Fruit fly (Drosophila melanogaster): ENCODE data around the gene CG15458.

CG15458 gene

DNA sequence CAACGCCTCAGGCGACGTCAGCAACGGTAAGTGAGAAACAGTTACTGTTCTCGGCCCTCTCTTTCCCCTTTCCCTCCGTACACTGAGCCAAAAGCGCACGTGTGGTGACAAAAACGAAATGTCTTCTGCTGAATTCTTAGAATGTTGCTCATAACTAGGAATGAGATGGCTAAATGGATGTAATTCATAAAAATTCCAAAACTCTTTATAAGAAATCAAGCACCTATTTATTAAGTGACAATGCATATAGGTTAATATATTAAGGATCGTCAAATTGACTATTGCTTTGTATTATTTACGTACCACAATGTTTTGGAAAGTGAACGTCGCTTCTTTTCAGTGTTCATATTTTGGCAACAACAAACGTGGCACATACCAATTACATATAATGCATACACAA lies 20.5 kb upstream of the CG15458 start (continued):
- TF ChIP-seq Nf-YC (tag; optimal IDR thresholded peaks at IDR 0.05), result peak; percentile 7
- no peak for TF ChIP-seq C15 (GFP tag; IDR thresholded peaks at IDR 0.05)
- no peak for TF ChIP-seq cad (GFP tag; optimal IDR thresholded peaks at IDR 0.05)
- TF ChIP-seq en (GFP tag; optimal IDR thresholded peaks at IDR 0.05), result no peak
- no peak for TF ChIP-seq CG10979 (tag; optimal IDR thresholded peaks at IDR 0.05)
- no peak for TF ChIP-seq ato (GFP tag; IDR thresholded peaks at IDR 0.05; ENCODE audit: partially characterized antibody)
- TF ChIP-seq CG17912 (GFP tag; optimal IDR thresholded peaks at IDR 0.05), result no peak
- TF ChIP-seq Pdp1 (GFP tag; optimal IDR thresholded peaks at IDR 0.05), result no peak
- no peak for TF ChIP-seq Lim3 (GFP tag; IDR thresholded peaks at IDR 0.05)
- no peak for TF ChIP-seq onecut (GFP tag; IDR thresholded peaks at IDR 0.05)
- TF ChIP-seq gro (GFP tag; optimal IDR thresholded peaks at IDR 0.05), result peak; percentile 5
- TF ChIP-seq vnd (GFP tag; IDR thresholded peaks at IDR 0.05; ENCODE audit: partially characterized antibody), result no peak
- TF ChIP-seq CG12155 (GFP tag; optimal IDR thresholded peaks at IDR 0.05), result no peak
- TF ChIP-seq CG11247 (GFP tag; IDR thresholded peaks at IDR 0.05), result no peak
- TF ChIP-seq CG13123 (GFP tag; optimal IDR thresholded peaks at IDR 0.05), result no peak
- TF ChIP-seq NK7.1 (GFP tag; optimal IDR thresholded peaks at IDR 0.05), result no peak
- TF ChIP-seq CG1603 (tag; optimal IDR thresholded peaks at IDR 0.05), result no peak
- no peak for TF ChIP-seq HLH4C (GFP tag; IDR thresholded peaks at IDR 0.05; ENCODE audit: partially characterized antibody)
- no peak for TF ChIP-seq CG14667 (GFP tag; IDR thresholded peaks at IDR 0.05)
- no peak for TF ChIP-seq CG7928 (GFP tag; optimal IDR thresholded peaks at IDR 0.05)
- no peak for TF ChIP-seq CG3995 (GFP tag; optimal IDR thresholded peaks at IDR 0.05)
- no peak for TF ChIP-seq CG5180 (GFP tag; optimal IDR thresholded peaks at IDR 0.05)
- TF ChIP-seq D (optimal IDR thresholded peaks at IDR 0.05), result no peak
- no peak for TF ChIP-seq D (GFP tag; optimal IDR thresholded peaks at IDR 0.05)
- TF ChIP-seq bcd (GFP tag; optimal IDR thresholded peaks at IDR 0.05), result peak; percentile 9
- no peak for TF ChIP-seq pfk (GFP tag; optimal IDR thresholded peaks at IDR 0.05)
- TF ChIP-seq Max (GFP tag; optimal IDR thresholded peaks at IDR 0.05), result no peak
- TF ChIP-seq Sry-δ (GFP tag; optimal IDR thresholded peaks at IDR 0.05), result no peak
- no peak for TF ChIP-seq CG33213 (GFP tag; optimal IDR thresholded peaks at IDR 0.05)
- no peak for TF ChIP-seq unc-4 (GFP tag; IDR thresholded peaks at IDR 0.05; ENCODE audit: partially characterized antibody)
- TF ChIP-seq CG17328 (GFP tag; IDR thresholded peaks at IDR 0.05), result no peak
- TF ChIP-seq HHEX (GFP tag; optimal IDR thresholded peaks at IDR 0.05), result peak; percentile 23
- TF ChIP-seq Hr78 (GFP tag; optimal IDR thresholded peaks at IDR 0.05), result no peak
- TF ChIP-seq CG43689 (GFP tag; IDR thresholded peaks at IDR 0.05), result no peak
- no peak for TF ChIP-seq chif (GFP tag; optimal IDR thresholded peaks at IDR 0.05)
- no peak for TF ChIP-seq Dp (GFP tag; optimal IDR thresholded peaks at IDR 0.05)
- TF ChIP-seq fd3F (GFP tag; optimal IDR thresholded peaks at IDR 0.05), result no peak
- no peak for TF ChIP-seq Aef1 (GFP tag; IDR thresholded peaks at IDR 0.05)
- TF ChIP-seq CG34376 (GFP tag; optimal IDR thresholded peaks at IDR 0.05), result peak; percentile 35
- peak; percentile 41 for TF ChIP-seq CG7839 (tag; optimal IDR thresholded peaks at IDR 0.05)
- no peak for TF ChIP-seq CG7372 (GFP tag; IDR thresholded peaks at IDR 0.05)
- TF ChIP-seq tap (tag; optimal IDR thresholded peaks at IDR 0.05), result no peak
- peak; percentile 26 for TF ChIP-seq HLH54F (GFP tag; optimal IDR thresholded peaks at IDR 0.05)
- TF ChIP-seq Rx (GFP tag; IDR thresholded peaks at IDR 0.05), result no peak
- TF ChIP-seq CG1233 (GFP tag; optimal IDR thresholded peaks at IDR 0.05), result no peak
- no peak for TF ChIP-seq Jarid2 (GFP tag; optimal IDR thresholded peaks at IDR 0.05)
- TF ChIP-seq Dip3 (GFP tag; optimal IDR thresholded peaks at IDR 0.05), result no peak
- TF ChIP-seq Atf-2 (GFP tag; optimal IDR thresholded peaks at IDR 0.05), result no peak
- no peak for TF ChIP-seq CG34224 (GFP tag; IDR thresholded peaks at IDR 0.05; ENCODE audit: partially characterized antibody)
- TF ChIP-seq CTCF (GFP tag; optimal IDR thresholded peaks at IDR 0.05), result no peak
- no peak; the same call in 1 of the 2 replicates for TF ChIP-seq seq (GFP tag; IDR thresholded peaks at IDR 0.05)
- no peak for TF ChIP-seq dmrt11E (tag; optimal IDR thresholded peaks at IDR 0.05)

All from whole organism, embryonic.